Worm (Caenorhabditis elegans) whole organism, young adult: Measurements from ENCODE around the gene srh-148.
"Not testable (repeated sequence)": the region's sequence is repeated elsewhere in the genome, so short reads cannot be mapped to it uniquely, and the experiment has no call there.

Experiments used
- C17E4.6 ChIP-seq: fragments of 200-800 bp; sonication (Bioruptor generic); IDR thresholded peaks from 2 replicates; pipeline ENCODE4 v1.3.6; 2022; ENCODE audit warnings: missing genetic modification reagents, missing genetic modification characterization, missing compliant biosample characterization
- D2030.7 ChIP-seq: fragments of 200-800 bp; sonication (Bioruptor generic); IDR thresholded peaks from 2 replicates; pipeline ENCODE4 v1.3.6; 2022; ENCODE audit warnings: missing genetic modification reagents, missing genetic modification characterization, missing compliant biosample characterization
- F10E7.11 ChIP-seq: sonication (generic microtip); optimal IDR thresholded peaks from 2 replicates; lab custom pipeline; 2017; ENCODE audit warnings: mild to moderate bottlenecking, missing genetic modification characterization, moderate library complexity, missing compliant biosample characterization
- F22D6.2 ChIP-seq: sonication (generic microtip); optimal IDR thresholded peaks from 2 replicates; lab custom pipeline; 2016; ENCODE audit warnings: mild to moderate bottlenecking, missing genetic modification characterization, missing compliant biosample characterization
- F23B12.7 ChIP-seq: sonication (generic microtip); optimal IDR thresholded peaks from 2 replicates; lab custom pipeline; 2017; ENCODE audit warnings: missing genetic modification characterization, mild to moderate bottlenecking, missing compliant biosample characterization, antibody characterized with exemption, moderate library complexity; ENCODE audit not compliant: insufficient read depth
- F37B4.10 ChIP-seq: fragments of 200-800 bp; sonication (Bioruptor generic); IDR thresholded peaks from 2 replicates; pipeline ENCODE4 v1.3.6; 2022; ENCODE audit warnings: missing genetic modification characterization, missing compliant biosample characterization
- F57A8.1 ChIP-seq: fragments of 200-800 bp; sonication (Bioruptor generic); optimal IDR thresholded peaks from 2 replicates; lab custom pipeline; 2018; ENCODE audit warnings: mild to moderate bottlenecking, missing genetic modification characterization, moderate library complexity, missing compliant biosample characterization
- T26A5.8 ChIP-seq: sonication (generic microtip); optimal IDR thresholded peaks from 2 replicates; lab custom pipeline; 2016; ENCODE audit warnings: missing genetic modification characterization, missing compliant biosample characterization
- Y56A3A.18 ChIP-seq: fragments of 200-800 bp; sonication (Bioruptor generic); IDR thresholded peaks from 2 replicates; pipeline ENCODE4 v1.3.6; 2022; ENCODE audit warnings: missing genetic modification reagents, missing genetic modification characterization, missing compliant biosample characterization
- ZK185.1 ChIP-seq: sonication (generic microtip); optimal IDR thresholded peaks from 2 replicates; lab custom pipeline; 2016; ENCODE audit warnings: mild to moderate bottlenecking, missing genetic modification characterization, missing compliant biosample characterization; ENCODE audit not compliant: poor library complexity, severe bottlenecking
- akir-1 ChIP-seq: fragments of 200-800 bp; sonication (Bioruptor generic); optimal IDR thresholded peaks from 2 replicates; lab custom pipeline; 2018; ENCODE audit warnings: mild to moderate bottlenecking, missing genetic modification characterization, moderate library complexity, missing compliant biosample characterization
- aptf-3 ChIP-seq: fragments of 200-800 bp; sonication (Bioruptor generic); IDR thresholded peaks from 2 replicates; pipeline ENCODE4 v1.3.6; 2022; ENCODE audit warnings: missing genetic modification characterization, missing compliant biosample characterization
- athp-1 ChIP-seq: sonication (generic microtip); optimal IDR thresholded peaks from 2 replicates; lab custom pipeline; 2017; ENCODE audit warnings: mild to moderate bottlenecking, missing genetic modification characterization, missing compliant biosample characterization
- attf-6 ChIP-seq: fragments of 200-800 bp; sonication (Bioruptor generic); IDR thresholded peaks from 2 replicates; pipeline ENCODE4 v1.3.6; 2022; ENCODE audit warnings: missing genetic modification reagents, missing genetic modification characterization, missing compliant biosample characterization
- bed-1 ChIP-seq: fragments of 200-800 bp; sonication (Bioruptor generic); IDR thresholded peaks from 2 replicates; pipeline ENCODE4 v1.3.6; 2022; ENCODE audit warnings: missing genetic modification reagents, missing genetic modification characterization, missing compliant biosample characterization
- bed-2 ChIP-seq: fragments of 200-800 bp; sonication (Bioruptor generic); IDR thresholded peaks from 2 replicates; pipeline ENCODE4 v1.3.6; 2022; ENCODE audit warnings: missing genetic modification reagents, missing genetic modification characterization, missing compliant biosample characterization
- ceh-79 ChIP-seq: sonication (generic microtip); optimal IDR thresholded peaks from 2 replicates; lab custom pipeline; 2017; ENCODE audit warnings: mild to moderate bottlenecking, missing genetic modification characterization, missing compliant biosample characterization
- chd-7 ChIP-seq: sonication (generic microtip); optimal IDR thresholded peaks from 2 replicates; lab custom pipeline; 2016; ENCODE audit warnings: mild to moderate bottlenecking, missing genetic modification characterization, moderate library complexity, missing compliant biosample characterization
- dox-1 ChIP-seq: fragments of 200-800 bp; sonication (Bioruptor generic); IDR thresholded peaks from 2 replicates; pipeline ENCODE4 v1.3.6; 2022; ENCODE audit warnings: missing genetic modification reagents, missing genetic modification characterization, missing compliant biosample characterization
- dpff-1 ChIP-seq: sonication (generic microtip); optimal IDR thresholded peaks from 2 replicates; lab custom pipeline; 2017; ENCODE audit warnings: mild to moderate bottlenecking, missing genetic modification characterization, missing compliant biosample characterization
- fkh-3 ChIP-seq: sonication (generic microtip); optimal IDR thresholded peaks from 2 replicates; lab custom pipeline; 2016; ENCODE audit warnings: mild to moderate bottlenecking, missing genetic modification characterization, missing compliant biosample characterization
- him-1 ChIP-seq: sonication (generic microtip); optimal IDR thresholded peaks from 2 replicates; lab custom pipeline; 2016; ENCODE audit warnings: missing genotype, missing genetic modification reagents, missing genetic modification characterization, missing compliant biosample characterization
- hmg-1.2 ChIP-seq: fragments of 200-800 bp; sonication (Bioruptor generic); IDR thresholded peaks from 2 replicates; pipeline ENCODE4 v1.3.6; 2022; ENCODE audit warnings: missing genetic modification reagents, missing genetic modification characterization, missing compliant biosample characterization
- hrde-1 ChIP-seq: sonication (generic microtip); optimal IDR thresholded peaks from 2 replicates; lab custom pipeline; 2016; ENCODE audit warnings: missing genetic modification characterization, mild to moderate bottlenecking, missing compliant biosample characterization, moderate library complexity, missing genotype, missing genetic modification reagents, borderline replicate concordance
- let-526 ChIP-seq: fragments of 200-800 bp; sonication (Bioruptor generic); IDR thresholded peaks from 2 replicates; pipeline ENCODE4 v1.3.6; 2022; ENCODE audit warnings: missing genetic modification reagents, missing genetic modification characterization, missing compliant biosample characterization
- let-607 ChIP-seq, 2 experiments: fragments of 200-800 bp in 1 of 2; sonication (Bioruptor generic) in 1 of 2; sonication (generic microtip) in 1 of 2; optimal IDR thresholded peaks; 2 replicates each; lab custom pipeline; 2016 to 2018; ENCODE audit warnings: mild to moderate bottlenecking in 2 of 2, missing compliant biosample characterization in 2 of 2, missing genetic modification characterization in 2 of 2, moderate library complexity in 2 of 2, missing genotype in 1 of 2
- lin-35 ChIP-seq, 3 experiments: fragments of 150-350 bp in 2 of 3; sonication (generic microtip) in 1 of 3; optimal IDR thresholded peaks; 2 replicates each; lab custom pipeline; 2014 to 2018; ENCODE audit warnings: missing biosample characterization in 3 of 3, missing genetic modification characterization in 3 of 3, missing genetic modification reagents in 3 of 3
- lin-54 ChIP-seq: fragments of 200-800 bp; sonication (Bioruptor generic); optimal IDR thresholded peaks from 2 replicates; lab custom pipeline; 2018; ENCODE audit warnings: mild to moderate bottlenecking, missing genetic modification characterization, missing compliant biosample characterization
- lsl-1 ChIP-seq: fragments of 200-800 bp; sonication (Bioruptor generic); optimal IDR thresholded peaks from 2 replicates; lab custom pipeline; 2018; ENCODE audit warnings: mild to moderate bottlenecking, missing genetic modification characterization, moderate library complexity, missing compliant biosample characterization
- lsy-27 ChIP-seq: sonication (generic microtip); optimal IDR thresholded peaks from 2 replicates; lab custom pipeline; 2017; ENCODE audit warnings: missing genetic modification characterization, mild to moderate bottlenecking, missing compliant biosample characterization, antibody characterized with exemption, missing genotype, borderline replicate concordance; ENCODE audit not compliant: insufficient read depth
- madf-8 ChIP-seq: fragments of 200-800 bp; sonication (Bioruptor generic); conservative IDR thresholded peaks from 2 replicates; pipeline ENCODE4 v1.3.6; 2022; ENCODE audit warnings: missing genetic modification reagents, missing genetic modification characterization, missing compliant biosample characterization
- nfyb-1 ChIP-seq: fragments of 200-800 bp; sonication (Bioruptor generic); IDR thresholded peaks from 2 replicates; pipeline ENCODE4 v1.3.6; 2022; ENCODE audit warnings: missing genetic modification reagents, missing genetic modification characterization, missing compliant biosample characterization
- rcor-1 ChIP-seq: fragments of 200-800 bp; sonication (Bioruptor generic); IDR thresholded peaks from 2 replicates; pipeline ENCODE4 v1.3.6; 2022; ENCODE audit warnings: missing genetic modification reagents, missing genetic modification characterization, missing compliant biosample characterization
- rpc-1 ChIP-seq, 2 experiments: fragments of 150-350 bp in 1 of 2; sonication (generic microtip) in 1 of 2; optimal IDR thresholded peaks; 2 replicates each; lab custom pipeline; 2014 to 2018; ENCODE audit warnings: missing biosample characterization in 1 of 2, missing genetic modification characterization in 1 of 2, missing genetic modification reagents in 1 of 2, missing genotype in 1 of 2
- snpc-1.1 ChIP-seq: sonication (generic microtip); optimal IDR thresholded peaks from 2 replicates; lab custom pipeline; 2017; ENCODE audit warnings: missing genetic modification characterization, mild to moderate bottlenecking, missing compliant biosample characterization, antibody characterized with exemption, moderate library complexity, missing genotype, missing genetic modification reagents; ENCODE audit not compliant: insufficient read depth
- snpc-3.4 ChIP-seq: sonication (generic microtip); optimal IDR thresholded peaks from 2 replicates; lab custom pipeline; 2017; ENCODE audit warnings: missing genetic modification characterization, mild to moderate bottlenecking, missing compliant biosample characterization, antibody characterized with exemption, moderate library complexity, missing genotype, missing genetic modification reagents
- unc-130 ChIP-seq: sonication (generic microtip); optimal IDR thresholded peaks from 2 replicates; lab custom pipeline; 2016; ENCODE audit warnings: missing genetic modification reagents, missing genetic modification characterization, missing compliant biosample characterization
- ztf-25 ChIP-seq: fragments of 200-800 bp; sonication (Bioruptor generic); IDR thresholded peaks from 2 replicates; pipeline ENCODE4 v1.3.6; 2022; ENCODE audit warnings: missing genetic modification reagents, missing genetic modification characterization, missing compliant biosample characterization

srh-148 gene

ce11 chrV:15821398-15821797, 36.8 kb downstream of the srh-148 start, which contains the start of gene srbc-49:
Gene srbc-49, plus strand, starts transcription at chrV:15821698.
- TF ChIP-seq rcor-1 (GFP tag; lab: Robert Waterston, UW) (no peak), aptf-3 (GFP tag; lab: Robert Waterston, UW) (no peak), akir-1 (GFP tag; lab: Kevin White, UChicago) (no peak), F22D6.2 (tag; lab: Kevin White, UChicago) (no peak)

- TF ChIP-seq lin-35 (GFP tag; optimal IDR thresholded peaks at IDR 0.05; lab: Kevin White, UChicago): no peak
Observed at ce11 chrV:15819983-15820382, 38.2 kb downstream of the srh-148 start, which contains the start of gene srbc-48. Gene srbc-48, plus strand, starts transcription at chrV:15820283.

- TF ChIP-seq F10E7.11 (tag; lab: Kevin White, UChicago): no peak
- TF ChIP-seq dox-1 (GFP tag; lab: Robert Waterston, UW): no peak
- no peak for TF ChIP-seq athp-1
- no peak for TF ChIP-seq snpc-1.1 (tag; lab: Kevin White, UChicago)
- TF ChIP-seq F23B12.7 (tag; lab: Kevin White, UChicago): no peak
- TF ChIP-seq C17E4.6 (GFP tag; lab: Robert Waterston, UW): no peak
- no peak for TF ChIP-seq let-607 (tag; optimal IDR thresholded peaks at IDR 0.05; lab: Kevin White, UChicago)
- no peak for TF ChIP-seq fkh-3 (tag; lab: Kevin White, UChicago)
- no peak for TF ChIP-seq unc-130 (GFP tag; lab: Kevin White, UChicago)
- no peak for TF ChIP-seq chd-7 (tag; lab: Kevin White, UChicago)
- TF ChIP-seq F37B4.10 (GFP tag; lab: Robert Waterston, UW): no peak
- no peak for TF ChIP-seq Y56A3A.18 (GFP tag; lab: Robert Waterston, UW)
- no peak for TF ChIP-seq lsy-27
- no peak for TF ChIP-seq bed-2 (GFP tag; lab: Robert Waterston, UW)
- no peak for TF ChIP-seq him-1
Observed at ce11 chrV:15817746-15818145, 40.4 kb downstream of the srh-148 start, which contains the start of gene abf-3. Gene abf-3, minus strand, starts transcription at chrV:15817846.

- TF ChIP-seq attf-6 (GFP tag; lab: Robert Waterston, UW) (no peak), lsl-1 (no peak), bed-2 (GFP tag; lab: Robert Waterston, UW) (no peak), hmg-1.2 (peak; percentile 24; the same call in 1 of the 2 replicates), ceh-79 (tag; lab: Kevin White, UChicago) (no peak), bed-1 (GFP tag; lab: Robert Waterston, UW) (no peak)
- TF ChIP-seq, all 124 proteins: peak for 1
Observed at ce11 chrV:15815962-15816432, 42.2 kb downstream of the srh-148 start, which contains the start of the genes fbxa-69 and F54B8.4. Gene fbxa-69, minus strand, starts transcription at chrV:15815971. Gene F54B8.4, plus strand, starts transcription at chrV:15816382.

- TF ChIP-seq ZK185.1 (tag; lab: Kevin White, UChicago); lsl-1; ztf-25 (GFP tag; lab: Robert Waterston, UW): not testable (repeated sequence)
Observed at ce11 chrV:15811982-15812381, 46.2 kb downstream of the srh-148 start, which contains the start of gene nhr-282. Gene nhr-282, plus strand, starts transcription at chrV:15812282.

ce11 chrV:15810446-15810845, 47.7 kb downstream of the srh-148 start, which contains the start of gene F54B8.1:
Gene F54B8.1, plus strand, starts transcription at chrV:15810746.
- TF ChIP-seq F22D6.2 (tag; lab: Kevin White, UChicago): no peak
- no peak for TF ChIP-seq fkh-3 (tag; lab: Kevin White, UChicago)
- TF ChIP-seq madf-8 (GFP tag; lab: Robert Waterston, UW): no peak
- no peak for TF ChIP-seq T26A5.8
- TF ChIP-seq dpff-1 (tag; lab: Kevin White, UChicago): no peak
- no peak for TF ChIP-seq rpc-1 (optimal IDR thresholded peaks at IDR 0.05; lab: Kevin White, UChicago)
- TF ChIP-seq rpc-1 (tag; optimal IDR thresholded peaks at IDR 0.05; lab: Kevin White, UChicago): no peak
- no peak for TF ChIP-seq F23B12.7 (tag; lab: Kevin White, UChicago)
- TF ChIP-seq lin-54 (GFP tag; lab: Kevin White, UChicago): no peak
- TF ChIP-seq let-526: no peak
- TF ChIP-seq F57A8.1 (GFP tag; lab: Kevin White, UChicago): no peak
- TF ChIP-seq hrde-1 (tag; lab: Kevin White, UChicago): no peak
- TF ChIP-seq D2030.7 (GFP tag; lab: Robert Waterston, UW): no peak
- no peak for TF ChIP-seq nfyb-1
- no peak for TF ChIP-seq snpc-3.4
